Worm (Caenorhabditis elegans) whole organism, mixed stage, embryonic: ENCODE measurements around the gene F58E6.13.

Experiments used
- lsy-2 ChIP-seq: fragments of 150-350 bp; optimal IDR thresholded peaks from 2 replicates; lab custom pipeline; 2014; ENCODE audit warnings: missing biosample characterization, missing genetic modification characterization
- mep-1 ChIP-seq: fragments of 150-350 bp; optimal IDR thresholded peaks from 2 replicates; lab custom pipeline; 2017; ENCODE audit warnings: missing biosample characterization, missing genetic modification reagents, missing genetic modification characterization, inconsistent platforms
- mls-2 ChIP-seq: sonication (generic microtip); optimal IDR thresholded peaks from 2 replicates; lab custom pipeline; 2016; ENCODE audit warnings: mild to moderate bottlenecking, missing genetic modification characterization, moderate library complexity, missing compliant biosample characterization
- nhr-76 ChIP-seq: sonication (generic microtip); optimal IDR thresholded peaks from 2 replicates; lab custom pipeline; 2017; ENCODE audit warnings: missing biosample characterization, missing genetic modification characterization
- snpc-4 ChIP-seq: fragments of 150-350 bp; optimal IDR thresholded peaks from 2 replicates; lab custom pipeline; 2014; ENCODE audit warnings: missing biosample characterization, missing genetic modification characterization

- TF ChIP-seq mep-1 (tag; lab: Kevin White, UChicago) (no peak), snpc-4 (no peak), mls-2 (tag; lab: Kevin White, UChicago) (no peak), lsy-2 (tag; lab: Kevin White, UChicago) (no peak), nhr-76 (tag; lab: Kevin White, UChicago) (no peak)
These were observed 8.5 kb downstream of the F58E6.13 start for ce11 chrV:9753554-9753953.
